Fruit fly (Drosophila melanogaster) whole organism, embryonic: ENCODE results near the gene Trf4-1.
A peak's percentile ranks its signal among the peaks of the same experiment; 100 is the strongest.

Source experiments
- Adf1 ChIP-seq: fragments of 200-800 bp; sonication (Bioruptor generic); IDR thresholded peaks from 2 replicates; pipeline ENCODE4 v1.3.6; 2022; ENCODE audit warnings: missing biosample characterization, missing genetic modification characterization
- BEAF-32 ChIP-seq: fragments of 200-800 bp; sonication (Bioruptor generic); optimal IDR thresholded peaks from 3 replicates; lab custom pipeline; 2017; ENCODE audit warnings: missing biosample characterization, missing genetic modification characterization, mild to moderate bottlenecking, moderate library complexity, missing genetic modification reagents
- CG10209 ChIP-seq: fragments of 200-800 bp; sonication (Bioruptor generic); optimal IDR thresholded peaks from 3 replicates; lab custom pipeline; 2017; ENCODE audit warnings: missing biosample characterization, mild to moderate bottlenecking, missing genetic modification characterization, missing genetic modification reagents
- CG10267 ChIP-seq: fragments of 200-800 bp; sonication (Bioruptor generic); optimal IDR thresholded peaks from 2 replicates; lab custom pipeline; 2018; ENCODE audit warnings: missing biosample characterization, mild to moderate bottlenecking, missing genetic modification characterization, moderate library complexity
- CG10959 ChIP-seq: fragments of 200-800 bp; sonication (Bioruptor generic); IDR thresholded peaks from 2 replicates; pipeline ENCODE4 v1.3.6; 2022; ENCODE audit warnings: missing biosample characterization, missing genetic modification characterization
- CG11085 ChIP-seq: fragments of 200-800 bp; sonication (Bioruptor generic); IDR thresholded peaks from 2 replicates; pipeline ENCODE4 v1.3.6; 2022; ENCODE audit warnings: missing biosample characterization, missing genetic modification characterization
- CG11504 ChIP-seq: fragments of 200-800 bp; sonication (Bioruptor generic); optimal IDR thresholded peaks from 3 replicates; lab custom pipeline; 2019; ENCODE audit warnings: missing biosample characterization, mild to moderate bottlenecking, missing genetic modification characterization, moderate library complexity
- CG12104 ChIP-seq: fragments of 200-800 bp; sonication (Bioruptor generic); optimal IDR thresholded peaks from 3 replicates; lab custom pipeline; 2016; ENCODE audit warnings: missing biosample characterization, missing genetic modification characterization
- CG13624 ChIP-seq: fragments of 200-800 bp; sonication (Bioruptor generic); optimal IDR thresholded peaks from 2 replicates; lab custom pipeline; 2016; ENCODE audit warnings: missing biosample characterization, missing genetic modification characterization
- CG14441 ChIP-seq: fragments of 200-800 bp; sonication (Bioruptor generic); IDR thresholded peaks from 2 replicates; pipeline ENCODE4 v1.3.6; 2022; ENCODE audit warnings: missing biosample characterization, missing genetic modification characterization
- CG17385 ChIP-seq: fragments of 200-800 bp; sonication (Bioruptor generic); optimal IDR thresholded peaks from 3 replicates; lab custom pipeline; 2018; ENCODE audit warnings: missing biosample characterization, mild to moderate bottlenecking, missing genetic modification characterization
- CG17912 ChIP-seq: fragments of 200-800 bp; sonication (Bioruptor generic); optimal IDR thresholded peaks from 2 replicates; lab custom pipeline; 2018; ENCODE audit warnings: missing biosample characterization, mild to moderate bottlenecking, missing genetic modification characterization
- CG18262 ChIP-seq: fragments of 200-800 bp; optimal IDR thresholded peaks from 3 replicates; lab custom pipeline; 2019; ENCODE audit warnings: missing biosample characterization, mild to moderate bottlenecking, missing genetic modification characterization, moderate library complexity
- CG2875 ChIP-seq: fragments of 200-800 bp; sonication (Bioruptor generic); optimal IDR thresholded peaks from 2 replicates; lab custom pipeline; 2017; ENCODE audit warnings: missing biosample characterization, mild to moderate bottlenecking, missing genetic modification characterization, missing genetic modification reagents
- CG31224 ChIP-seq: fragments of 200-800 bp; sonication (Bioruptor generic); IDR thresholded peaks from 2 replicates; pipeline ENCODE4 v1.3.6; 2022; ENCODE audit warnings: missing biosample characterization, missing genetic modification characterization
- CG3163 ChIP-seq: fragments of 200-800 bp; sonication (Bioruptor generic); optimal IDR thresholded peaks from 3 replicates; lab custom pipeline; 2016; ENCODE audit warnings: missing biosample characterization, missing genetic modification characterization
- CG3838 ChIP-seq: fragments of 200-800 bp; sonication (Bioruptor generic); optimal IDR thresholded peaks from 3 replicates; lab custom pipeline; 2016; ENCODE audit warnings: missing biosample characterization, missing genetic modification characterization
- CG4404 ChIP-seq: fragments of 200-800 bp; sonication (Bioruptor generic); IDR thresholded peaks from 2 replicates; pipeline ENCODE4 v1.3.6; 2022; ENCODE audit warnings: missing biosample characterization, missing genetic modification characterization
- CG4617 ChIP-seq: fragments of 200-800 bp; sonication (Bioruptor generic); optimal IDR thresholded peaks from 3 replicates; lab custom pipeline; 2016; ENCODE audit warnings: missing biosample characterization, missing genetic modification characterization, borderline replicate concordance
- CG5180 ChIP-seq: fragments of 200-800 bp; sonication (Bioruptor generic); optimal IDR thresholded peaks from 3 replicates; lab custom pipeline; 2017; ENCODE audit warnings: missing biosample characterization, missing genetic modification characterization, mild to moderate bottlenecking, moderate library complexity, missing genetic modification reagents
- CG6654 ChIP-seq: fragments of 200-800 bp; sonication (Bioruptor generic); optimal IDR thresholded peaks from 2 replicates; lab custom pipeline; 2017; ENCODE audit warnings: missing biosample characterization, mild to moderate bottlenecking, missing genetic modification characterization
- CG6765 ChIP-seq: fragments of 200-800 bp; sonication (Bioruptor generic); optimal IDR thresholded peaks from 3 replicates; lab custom pipeline; 2017; ENCODE audit warnings: missing biosample characterization, mild to moderate bottlenecking, missing genetic modification characterization
- CG7928 ChIP-seq: fragments of 200-800 bp; sonication (Bioruptor generic); optimal IDR thresholded peaks from 2 replicates; lab custom pipeline; 2017; ENCODE audit warnings: missing biosample characterization, mild to moderate bottlenecking, missing genetic modification characterization
- CG8924 ChIP-seq: fragments of 200-800 bp; optimal IDR thresholded peaks from 3 replicates; lab custom pipeline; 2019; ENCODE audit warnings: missing biosample characterization, mild to moderate bottlenecking, missing genetic modification characterization, moderate library complexity
- Chrac-16 ChIP-seq: fragments of 200-800 bp; sonication (Bioruptor generic); optimal IDR thresholded peaks from 3 replicates; lab custom pipeline; 2016; ENCODE audit warnings: missing biosample characterization, missing genetic modification characterization
- Dbx ChIP-seq: fragments of 200-800 bp; sonication (Bioruptor generic); IDR thresholded peaks from 3 replicates; pipeline ENCODE4 v1.3.6; 2022; ENCODE audit warnings: missing biosample characterization, missing genetic modification characterization
- Dp ChIP-seq: fragments of 200-800 bp; sonication (Bioruptor generic); optimal IDR thresholded peaks from 2 replicates; lab custom pipeline; 2018; ENCODE audit warnings: missing biosample characterization, mild to moderate bottlenecking, missing genetic modification characterization, moderate library complexity
- Elba2 ChIP-seq: fragments of 200-800 bp; sonication (Bioruptor generic); optimal IDR thresholded peaks from 3 replicates; lab custom pipeline; 2016; ENCODE audit warnings: missing biosample characterization, missing genetic modification characterization
- GATAe ChIP-seq: fragments of 200-800 bp; sonication (Bioruptor generic); conservative IDR thresholded peaks from 2 replicates; pipeline ENCODE4 v1.3.6; 2022; ENCODE audit warnings: missing biosample characterization, missing genetic modification characterization
- Hr3 ChIP-seq: fragments of 200-800 bp; sonication (Bioruptor generic); optimal IDR thresholded peaks from 3 replicates; lab custom pipeline; 2016; ENCODE audit warnings: missing biosample characterization, missing genetic modification characterization
- Med ChIP-seq: fragments of 200-800 bp; sonication (Bioruptor generic); peaks from one replicate; lab custom pipeline; 2016; ENCODE audit warnings: missing biosample characterization, missing genetic modification characterization, mild to moderate bottlenecking, inconsistent platforms, moderate library complexity
- Meics ChIP-seq: fragments of 200-800 bp; sonication (Bioruptor generic); optimal IDR thresholded peaks from 2 replicates; lab custom pipeline; 2017; ENCODE audit warnings: missing biosample characterization, mild to moderate bottlenecking, missing genetic modification characterization
- Myb ChIP-seq: fragments of 200-800 bp; sonication (Bioruptor generic); optimal IDR thresholded peaks from 2 replicates; lab custom pipeline; 2016; ENCODE audit warnings: missing biosample characterization, missing genetic modification characterization
- Taf1 ChIP-seq: fragments of 200-800 bp; sonication (Bioruptor generic); IDR thresholded peaks from 2 replicates; pipeline ENCODE4 v1.3.6; 2022; ENCODE audit warnings: missing biosample characterization, missing genetic modification characterization
- abd-A ChIP-seq: fragments of 200-800 bp; sonication (Bioruptor generic); optimal IDR thresholded peaks from 3 replicates; lab custom pipeline; 2019; ENCODE audit warnings: missing biosample characterization, mild to moderate bottlenecking, missing genetic modification characterization, moderate library complexity
- btn ChIP-seq: fragments of 200-800 bp; sonication (Bioruptor generic); optimal IDR thresholded peaks from 2 replicates; lab custom pipeline; 2016; ENCODE audit warnings: missing biosample characterization, missing genetic modification characterization
- chn ChIP-seq: fragments of 200-800 bp; sonication (Bioruptor generic); optimal IDR thresholded peaks from 2 replicates; lab custom pipeline; 2016; ENCODE audit warnings: missing biosample characterization, missing genetic modification characterization
- dpn ChIP-seq, 2 experiments: fragments of 200-800 bp; sonication (Bioruptor generic); optimal IDR thresholded peaks; 3 replicates each; lab custom pipeline; 2016; ENCODE audit warnings: missing biosample characterization in 2 of 2, missing genetic modification characterization in 2 of 2
- ems ChIP-seq: fragments of 200-800 bp; sonication (Bioruptor generic); optimal IDR thresholded peaks from 3 replicates; lab custom pipeline; 2016; ENCODE audit warnings: missing biosample characterization, missing genetic modification characterization
- eve ChIP-seq, 2 experiments: fragments of >200 bp; optimal IDR thresholded peaks; 2 replicates each; lab custom pipeline; 2017; ENCODE audit warnings: missing biosample characterization in 2 of 2, missing genetic modification characterization in 2 of 2
- fd96Cb ChIP-seq: fragments of 200-800 bp; sonication (Bioruptor generic); optimal IDR thresholded peaks from 2 replicates; lab custom pipeline; 2018; ENCODE audit warnings: missing biosample characterization, mild to moderate bottlenecking, missing genetic modification characterization, moderate library complexity
- fru ChIP-seq: fragments of >200 bp; optimal IDR thresholded peaks from 2 replicates; lab custom pipeline; 2017
- gcm ChIP-seq: fragments of 200-800 bp; sonication (Bioruptor generic); optimal IDR thresholded peaks from 2 replicates; lab custom pipeline; 2019; ENCODE audit warnings: missing biosample characterization, mild to moderate bottlenecking, missing genetic modification characterization, moderate library complexity
- her ChIP-seq: fragments of 200-800 bp; sonication (Bioruptor generic); optimal IDR thresholded peaks from 2 replicates; lab custom pipeline; 2016; ENCODE audit warnings: missing biosample characterization, missing genetic modification characterization
- insv ChIP-seq, 2 experiments: fragments of 200-800 bp; sonication (Bioruptor generic); optimal IDR thresholded peaks; 3 replicates each; lab custom pipeline; 2016 to 2018; ENCODE audit warnings: missing biosample characterization in 2 of 2, missing genetic modification characterization in 2 of 2
- kni ChIP-seq: fragments of 200-800 bp; sonication (Bioruptor generic); optimal IDR thresholded peaks from 3 replicates; lab custom pipeline; 2017; ENCODE audit warnings: mild to moderate bottlenecking, missing biosample characterization, missing genetic modification reagents, missing genetic modification characterization
- otp ChIP-seq: fragments of 200-800 bp; sonication (Bioruptor generic); IDR thresholded peaks from 3 replicates; pipeline ENCODE4, ENCODE4 v1.3.6; 2022; ENCODE audit warnings: missing biosample characterization, missing genetic modification characterization
- run ChIP-seq: fragments of 200-800 bp; sonication (Bioruptor generic); optimal IDR thresholded peaks from 3 replicates; lab custom pipeline; 2018; ENCODE audit warnings: missing biosample characterization, mild to moderate bottlenecking, missing genetic modification characterization
- tin ChIP-seq: fragments of 200-800 bp; sonication (Bioruptor generic); optimal IDR thresholded peaks from 3 replicates; lab custom pipeline; 2016; ENCODE audit warnings: missing biosample characterization, missing genetic modification characterization
- wek ChIP-seq: fragments of 200-800 bp; sonication (Bioruptor generic); optimal IDR thresholded peaks from 3 replicates; lab custom pipeline; 2018; ENCODE audit warnings: missing biosample characterization, mild to moderate bottlenecking, missing genetic modification characterization, moderate library complexity
- zfh2 ChIP-seq: fragments of 200-800 bp; sonication (Bioruptor generic); optimal IDR thresholded peaks from 2 replicates; lab custom pipeline; 2016; ENCODE audit warnings: missing biosample characterization, missing genetic modification characterization

Trf4-1 gene

dm6 chrX:8558762-8559172 lies 1.4 kb upstream of the Trf4-1 start, which contains the start of gene IntS4 (continued):
- TF ChIP-seq Adf1 (GFP tag; lab: Robert Waterston, UW) (peak; percentile 22; the same call in 1 of the 2 replicates), insv (GFP tag; optimal IDR thresholded peaks at IDR 0.05; lab: Kevin White, UChicago) (peak in 1 of 2 experiments; percentile 31), zfh2 (GFP tag; lab: Kevin White, UChicago) (peak; percentile 63), tin (GFP tag; lab: Kevin White, UChicago) (peak; percentile 66), Meics (GFP tag; lab: Kevin White, UChicago) (peak; percentile 52), CG18262 (tag; lab: Kevin White, UChicago) (peak; percentile 64), Elba2 (no peak), Dp (GFP tag; lab: Kevin White, UChicago) (peak; percentile 22), Myb (GFP tag; lab: Kevin White, UChicago) (peak; percentile 0), abd-A (tag; lab: Kevin White, UChicago) (no peak), GATAe (GFP tag; lab: Robert Waterston, UW) (no peak), btn (GFP tag; lab: Kevin White, UChicago) (no peak), CG3838 (peak; percentile 5), BEAF-32 (GFP tag; lab: Kevin White, UChicago) (peak; percentile 94), CG10267 (tag; lab: Kevin White, UChicago) (peak; percentile 68), CG2875 (GFP tag; lab: Kevin White, UChicago) (no peak), CG4617 (GFP tag; lab: Kevin White, UChicago) (peak; percentile 51), CG11504 (no peak), CG13624 (peak; percentile 33), Chrac-16 (peak; percentile 70), otp (GFP tag; lab: Robert Waterston, UW) (no peak), CG17912 (GFP tag; lab: Kevin White, UChicago) (no peak), Hr3 (GFP tag; lab: Kevin White, UChicago) (peak; percentile 61), fd96Cb (peak; percentile 34), CG31224 (GFP tag; lab: Robert Waterston, UW) (peak; percentile 34; the same call in 1 of the 2 replicates), CG5180 (no peak), fru (no peak), ems (peak; percentile 46), CG6765 (no peak), CG10209 (GFP tag; lab: Kevin White, UChicago) (peak; percentile 53), her (GFP tag; lab: Kevin White, UChicago) (peak; percentile 21), kni (GFP tag; lab: Kevin White, UChicago) (peak; percentile 4), run (tag; lab: Kevin White, UChicago) (peak; percentile 81), chn (GFP tag; lab: Kevin White, UChicago) (peak; percentile 49), Med (peak; percentile 87), gcm (GFP tag; lab: Kevin White, UChicago) (peak; percentile 29), CG17385 (peak; percentile 33), dpn (GFP tag; optimal IDR thresholded peaks at IDR 0.05; lab: Kevin White, UChicago) (peak; percentile 39 to 82), CG4404 (GFP tag; lab: Robert Waterston, UW) (peak; percentile 58), CG14441 (GFP tag; lab: Robert Waterston, UW) (peak; percentile 68), CG11085 (GFP tag; lab: Robert Waterston, UW) (peak; percentile 68; the same call in 1 of the 2 replicates), CG6654 (GFP tag; lab: Kevin White, UChicago) (no peak), CG10959 (peak; percentile 42; the same call in 1 of the 2 replicates), Taf1 (GFP tag; lab: Robert Waterston, UW) (no peak), CG8924 (tag; lab: Kevin White, UChicago) (peak; percentile 71), CG7928 (GFP tag; lab: Kevin White, UChicago) (peak; percentile 19), Dbx (GFP tag; lab: Robert Waterston, UW) (peak; percentile 74), eve (GFP tag; optimal IDR thresholded peaks at IDR 0.05; lab: Kevin White, UChicago) (no peak), CG12104 (GFP tag; lab: Kevin White, UChicago) (peak; percentile 26), wek (GFP tag; lab: Kevin White, UChicago) (no peak), CG3163 (GFP tag; lab: Kevin White, UChicago) (no peak)
